Worm (Caenorhabditis elegans): Measurements from ENCODE around the gene ZK666.12.

Gene ZK666.12

DNA sequence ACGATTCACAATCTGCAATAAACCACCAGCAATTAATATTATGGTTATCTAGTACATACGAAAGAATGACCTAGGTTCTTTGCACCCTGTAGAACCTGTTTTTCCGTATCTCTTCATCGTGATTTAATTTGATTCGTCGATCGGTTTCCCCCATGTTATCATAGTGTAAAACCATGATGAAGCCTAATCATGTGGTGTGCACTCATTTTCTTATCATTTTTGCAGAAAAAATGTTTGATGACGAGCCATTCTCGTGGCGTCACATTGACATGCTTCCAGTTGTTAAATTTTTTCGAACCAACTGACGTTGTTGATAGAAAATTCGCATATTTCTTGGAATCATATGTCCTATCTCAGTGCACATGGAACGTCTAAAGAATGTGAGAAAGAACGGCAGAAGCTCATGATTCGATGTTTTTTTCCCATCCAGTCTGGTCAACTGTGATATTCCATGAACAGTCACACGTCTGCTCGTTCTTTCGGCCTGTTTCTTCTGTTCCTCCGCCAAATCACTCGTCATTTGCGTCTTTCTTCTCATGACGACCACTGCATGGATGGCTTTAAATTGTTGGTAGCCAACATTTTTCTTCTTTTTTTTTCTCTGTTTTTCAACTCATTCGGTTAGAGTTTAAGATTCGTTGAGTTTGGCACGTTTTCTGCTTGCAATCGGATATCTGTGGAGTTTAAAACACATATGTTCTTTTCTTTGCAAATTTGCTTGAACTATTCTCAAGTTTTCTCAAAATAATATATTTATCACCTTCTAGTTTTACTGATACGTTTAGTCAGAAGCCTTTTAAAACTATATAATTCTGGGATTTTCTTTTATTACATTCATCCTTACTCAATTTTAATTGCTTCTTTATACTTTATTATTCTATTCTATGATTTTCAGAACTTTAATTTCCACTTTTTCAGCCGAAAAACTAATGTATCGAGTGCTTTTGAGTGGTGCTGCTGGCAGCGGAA lies 48.4 kb upstream of the ZK666.12 start, which contains the start of gene ZK673.2 (continued):
- TF ChIP-seq efl-1 (optimal IDR thresholded peaks at IDR 0.05), result no peak
- peak; percentile 7 to 93 for TF ChIP-seq efl-1 (GFP tag; optimal IDR thresholded peaks at IDR 0.05 in 1 of 2)
- TF ChIP-seq hlh-4 (tag; optimal IDR thresholded peaks at IDR 0.05), result no peak
- peak in 1 of 2 experiments; percentile 51 for TF ChIP-seq lin-35 (GFP tag; optimal IDR thresholded peaks at IDR 0.05)
- TF ChIP-seq lsy-2 (tag; optimal IDR thresholded peaks at IDR 0.05), result peak in 1 of 2 experiments; percentile 53
- no peak for TF ChIP-seq fkh-10 (GFP tag; optimal IDR thresholded peaks at IDR 0.05)
- peak; percentile 94 for TF ChIP-seq nhr-85 (tag)
- no peak for TF ChIP-seq unc-30 (tag; optimal IDR thresholded peaks at IDR 0.05)
- no peak for TF ChIP-seq mef-2 (tag; optimal IDR thresholded peaks at IDR 0.05)
- no peak for TF ChIP-seq fos-1 (tag; optimal IDR thresholded peaks at IDR 0.05)
- TF ChIP-seq elt-2 (tag; optimal IDR thresholded peaks at IDR 0.05), result peak; percentile 74
- peak; percentile 75 for TF ChIP-seq nhr-71 (tag; optimal IDR thresholded peaks at IDR 0.05)
- TF ChIP-seq jun-1 (tag; optimal IDR thresholded peaks at IDR 0.05), result no peak
- TF ChIP-seq zip-4 (GFP tag; optimal IDR thresholded peaks at IDR 0.05), result no peak
- no peak for TF ChIP-seq tbx-2 (tag; optimal IDR thresholded peaks at IDR 0.05)
- no peak for TF ChIP-seq skn-1 (tag; optimal IDR thresholded peaks at IDR 0.05)
- no peak for TF ChIP-seq unc-62 (GFP tag; optimal IDR thresholded peaks at IDR 0.05)
- TF ChIP-seq nhr-11 (tag; optimal IDR thresholded peaks at IDR 0.05), result peak; percentile 32
- TF ChIP-seq nhr-77 (tag; optimal IDR thresholded peaks at IDR 0.05), result no peak
- no peak for TF ChIP-seq efl-3 (GFP tag; optimal IDR thresholded peaks at IDR 0.05)
- no peak for TF ChIP-seq lin-39 (tag; optimal IDR thresholded peaks at IDR 0.05)
- no peak for TF ChIP-seq nhr-237 (tag; optimal IDR thresholded peaks at IDR 0.05)
- TF ChIP-seq fkh-8 (tag; optimal IDR thresholded peaks at IDR 0.05), result peak; percentile 29
- no peak for TF ChIP-seq zag-1 (tag; optimal IDR thresholded peaks at IDR 0.05)
- peak; percentile 46 for TF ChIP-seq nhr-90 (tag; optimal IDR thresholded peaks at IDR 0.05; ENCODE audit: poor library complexity)
- no peak for TF ChIP-seq tlp-1 (tag; optimal IDR thresholded peaks at IDR 0.05)
- peak; percentile 64 for TF ChIP-seq lin-14 (GFP tag; optimal IDR thresholded peaks at IDR 0.05)

DNA sequence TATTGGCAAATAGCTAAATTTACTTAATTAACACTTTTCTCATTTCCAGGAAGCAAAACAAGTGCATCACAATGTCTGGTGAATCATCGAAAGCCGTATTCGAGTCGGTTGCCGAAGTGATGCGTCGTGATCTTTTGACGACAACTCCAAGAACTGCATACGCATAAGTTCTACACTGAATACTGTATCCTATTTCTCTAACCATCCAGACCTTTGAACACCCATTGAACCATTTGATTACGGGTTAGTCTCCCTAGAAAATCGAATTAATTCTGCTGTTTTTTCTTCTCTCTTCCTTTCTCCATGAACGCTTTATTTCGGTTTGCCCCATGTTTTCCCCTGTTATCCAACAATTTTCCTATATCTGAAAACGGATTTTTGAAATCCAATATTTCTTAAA lies 46.3 kb upstream of the ZK666.12 start, which contains the start of gene lin-56:
Gene lin-56, plus strand, starts transcription at position 301 of the 400 bp plus-strand sequence.
- no peak for TF ChIP-seq vab-15 (tag; optimal IDR thresholded peaks at IDR 0.05)
- TF ChIP-seq nhr-77 (tag; optimal IDR thresholded peaks at IDR 0.05), result no peak
- TF ChIP-seq pax-3 (tag; optimal IDR thresholded peaks at IDR 0.05), result no peak
- TF ChIP-seq isw-1 (GFP tag; IDR thresholded peaks at IDR 0.05), result no peak
- no peak for TF ChIP-seq tlp-1 (tag; optimal IDR thresholded peaks at IDR 0.05)
- TF ChIP-seq elt-2 (tag; optimal IDR thresholded peaks at IDR 0.05), result no peak
- no peak for TF ChIP-seq sptf-1 (tag; optimal IDR thresholded peaks at IDR 0.05)
- TF ChIP-seq blmp-1 (tag; optimal IDR thresholded peaks at IDR 0.05), result no peak
- TF ChIP-seq ceh-90 (tag; optimal IDR thresholded peaks at IDR 0.05), result no peak
- no peak for TF ChIP-seq C34B4.2 (tag; optimal IDR thresholded peaks at IDR 0.05)
- no peak for TF ChIP-seq rnt-1 (tag; optimal IDR thresholded peaks at IDR 0.05)
- no peak for TF ChIP-seq ces-1 (GFP tag; optimal IDR thresholded peaks at IDR 0.05)
- TF ChIP-seq nhr-47 (tag; optimal IDR thresholded peaks at IDR 0.05), result no peak
- TF ChIP-seq unc-62 (GFP tag; optimal IDR thresholded peaks at IDR 0.05), result no peak
- TF ChIP-seq ceh-88 (GFP tag; IDR thresholded peaks at IDR 0.05), result no peak
- TF ChIP-seq hlh-4 (tag; optimal IDR thresholded peaks at IDR 0.05), result no peak
- no peak for TF ChIP-seq nhr-11 (tag; optimal IDR thresholded peaks at IDR 0.05)

DNA sequence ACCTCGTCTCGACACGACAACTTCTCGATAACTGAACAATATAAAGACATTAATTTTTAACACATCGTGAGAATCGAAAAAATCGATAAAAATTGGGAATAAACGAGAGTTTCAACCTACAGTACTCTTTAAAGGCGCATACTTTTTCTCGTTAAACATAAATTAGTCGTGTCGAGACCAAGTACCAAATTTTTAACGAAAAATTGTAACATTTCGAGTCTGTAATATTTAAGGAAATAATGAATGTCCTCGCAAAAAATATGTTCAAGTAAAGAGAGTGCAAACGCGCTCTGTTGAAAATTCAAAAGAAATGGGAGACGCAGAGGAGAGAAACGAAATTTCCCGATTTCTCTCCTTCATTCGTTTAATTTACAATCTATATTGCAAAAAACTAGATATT lies 45.7 kb upstream of the ZK666.12 start:
- no peak for TF ChIP-seq mep-1 (tag; optimal IDR thresholded peaks at IDR 0.05)
- TF ChIP-seq elt-3 (tag; optimal IDR thresholded peaks at IDR 0.05), result no peak
- no peak for TF ChIP-seq lin-13 (GFP tag; optimal IDR thresholded peaks at IDR 0.05)
- TF ChIP-seq lsy-2 (tag; optimal IDR thresholded peaks at IDR 0.05), result peak in 1 of 2 experiments; percentile 18
- TF ChIP-seq ets-5 (GFP tag; IDR thresholded peaks at IDR 0.05), result no peak
- TF ChIP-seq tlp-1 (tag; optimal IDR thresholded peaks at IDR 0.05), result no peak
- TF ChIP-seq dpl-1 (GFP tag; optimal IDR thresholded peaks at IDR 0.05), result no peak
- no peak for TF ChIP-seq hpl-2 (GFP tag; optimal IDR thresholded peaks at IDR 0.05)
- TF ChIP-seq ztf-4 (tag; optimal IDR thresholded peaks at IDR 0.05), result no peak
- TF ChIP-seq grh-1 (GFP tag; IDR thresholded peaks at IDR 0.05), result no peak
- no peak for TF ChIP-seq C04F5.9 (tag; optimal IDR thresholded peaks at IDR 0.05)
- no peak for TF ChIP-seq aly-2 (tag; optimal IDR thresholded peaks at IDR 0.05)
- no peak for TF ChIP-seq lin-14 (GFP tag; optimal IDR thresholded peaks at IDR 0.05)
- no peak for TF ChIP-seq nhr-76 (tag; optimal IDR thresholded peaks at IDR 0.05)
- peak; percentile 12 for TF ChIP-seq nhr-85 (tag)
- TF ChIP-seq blmp-1 (tag; optimal IDR thresholded peaks at IDR 0.05), result peak; percentile 11
- peak; percentile 37 for TF ChIP-seq elt-2 (tag; optimal IDR thresholded peaks at IDR 0.05)
- TF ChIP-seq skn-1 (tag; optimal IDR thresholded peaks at IDR 0.05), result no peak

All from whole organism, L1 larva.